Worm (Caenorhabditis elegans): ENCODE data around the gene F10E9.1.
A peak's percentile ranks its signal among the peaks of the same experiment; 100 is the strongest.

Gene F10E9.1

DNA sequence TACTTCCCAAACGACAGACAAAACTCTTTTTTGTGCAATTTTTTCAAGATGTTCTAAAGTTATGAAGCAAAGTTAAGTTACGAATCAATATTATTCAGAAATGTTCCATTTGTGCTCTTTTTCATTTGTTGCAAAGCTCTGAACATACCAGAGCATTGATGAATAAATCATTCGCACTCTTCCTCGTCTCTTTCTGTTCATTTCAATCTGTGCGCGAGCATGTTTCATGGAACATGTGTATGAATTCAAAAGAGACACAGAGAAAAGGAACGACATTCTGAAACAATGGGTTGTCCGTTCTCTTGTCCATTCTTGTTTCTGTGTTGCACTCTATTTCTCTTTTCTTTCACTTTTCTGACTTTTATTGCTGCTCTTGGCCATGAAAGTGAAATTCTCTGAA lies 42.6 kb upstream of the F10E9.1 start:
- TF ChIP-seq nfya-1 (tag; optimal IDR thresholded peaks at IDR 0.05) (no peak), eyg-1 (tag; optimal IDR thresholded peaks at IDR 0.05) (no peak), ceh-31 (tag; optimal IDR thresholded peaks at IDR 0.05) (peak; percentile 11)

DNA sequence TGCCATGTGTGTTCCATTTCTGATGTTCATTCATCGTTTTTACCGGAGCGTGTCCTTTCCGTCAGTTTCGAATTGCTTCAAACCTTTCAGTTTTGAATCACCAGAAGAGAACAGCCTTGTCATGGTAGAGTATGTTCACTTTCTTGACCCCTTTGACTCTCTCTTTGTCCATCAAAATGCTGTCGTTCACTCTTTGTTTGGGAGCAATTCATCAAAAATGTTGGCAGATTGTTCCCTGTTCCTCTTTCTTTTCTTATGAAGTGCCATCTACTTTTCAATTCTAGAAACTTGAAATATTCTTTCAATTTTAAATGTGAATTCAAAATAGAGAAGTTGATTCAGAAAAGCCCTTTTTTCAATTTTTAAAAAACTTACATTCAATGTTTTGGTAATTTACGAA lies 41.7 kb upstream of the F10E9.1 start:
- TF ChIP-seq eyg-1 (tag; optimal IDR thresholded peaks at IDR 0.05) (no peak), fkh-6 (tag; optimal IDR thresholded peaks at IDR 0.05) (no peak), pag-3 (tag; optimal IDR thresholded peaks at IDR 0.05; ENCODE audit: borderline replicate concordance) (no peak), pha-2 (tag; optimal IDR thresholded peaks at IDR 0.05) (no peak), pax-1 (tag; optimal IDR thresholded peaks at IDR 0.05) (no peak), ceh-45 (GFP tag; IDR thresholded peaks at IDR 0.05) (no peak), ceh-9 (tag; optimal IDR thresholded peaks at IDR 0.05) (no peak), lim-6 (tag; optimal IDR thresholded peaks at IDR 0.05) (no peak), ets-4 (tag; optimal IDR thresholded peaks at IDR 0.05) (no peak), T23F11.4 (GFP tag; optimal IDR thresholded peaks at IDR 0.05) (no peak), rnt-1 (tag; optimal IDR thresholded peaks at IDR 0.05) (no peak), zip-5 (tag; optimal IDR thresholded peaks at IDR 0.05) (no peak), mec-3 (tag; optimal IDR thresholded peaks at IDR 0.05; ENCODE audit: borderline replicate concordance) (no peak), hlh-6 (tag; optimal IDR thresholded peaks at IDR 0.05) (no peak), unc-3 (GFP tag; conservative IDR thresholded peaks at IDR 0.05) (no peak), unc-3 (tag; optimal IDR thresholded peaks at IDR 0.05) (no peak), elt-2 (tag; optimal IDR thresholded peaks at IDR 0.05) (no peak)

DNA sequence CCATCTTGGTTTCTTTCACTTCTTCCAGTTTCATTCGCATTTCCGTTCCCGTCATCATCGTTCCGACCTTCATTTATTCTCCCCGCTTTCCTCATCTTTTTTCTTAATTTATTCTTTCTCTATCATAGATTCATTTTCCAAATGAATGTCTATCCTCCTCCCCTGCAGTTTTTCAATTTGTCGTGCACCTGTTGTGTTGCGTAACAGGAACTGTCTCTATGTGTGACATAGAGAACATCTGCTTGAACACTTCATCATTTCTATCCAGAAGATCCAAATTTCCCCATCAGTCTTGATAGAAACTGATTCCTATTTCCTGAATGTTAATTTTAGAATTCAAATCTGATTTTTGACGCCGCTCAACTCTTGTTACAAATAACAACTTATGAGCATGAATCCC lies 39.4 kb upstream of the F10E9.1 start:
- TF ChIP-seq ceh-18 (tag; optimal IDR thresholded peaks at IDR 0.05) (no peak), ceh-24 (tag; optimal IDR thresholded peaks at IDR 0.05) (no peak), ceh-2 (tag; optimal IDR thresholded peaks at IDR 0.05) (no peak), odd-2 (tag; optimal IDR thresholded peaks at IDR 0.05) (no peak), ceh-31 (tag; optimal IDR thresholded peaks at IDR 0.05) (no peak), hlh-6 (tag; optimal IDR thresholded peaks at IDR 0.05) (no peak), ceh-19 (GFP tag; optimal IDR thresholded peaks at IDR 0.05) (no peak), sox-2 (GFP tag; IDR thresholded peaks at IDR 0.05) (no peak), pat-9 (tag; optimal IDR thresholded peaks at IDR 0.05) (no peak), ceh-34 (tag; optimal IDR thresholded peaks at IDR 0.05) (no peak), Y22D7AL.16 (tag; optimal IDR thresholded peaks at IDR 0.05) (no peak), T23F11.4 (GFP tag; optimal IDR thresholded peaks at IDR 0.05) (no peak), ceh-6 (GFP tag; optimal IDR thresholded peaks at IDR 0.05) (no peak), K02D7.2 (tag; optimal IDR thresholded peaks at IDR 0.05) (no peak), hlh-8 (tag; optimal IDR thresholded peaks at IDR 0.05) (no peak), sox-4 (tag; optimal IDR thresholded peaks at IDR 0.05) (no peak), hlh-13 (GFP tag; optimal IDR thresholded peaks at IDR 0.05) (no peak), pag-3 (tag; optimal IDR thresholded peaks at IDR 0.05; ENCODE audit: borderline replicate concordance) (no peak), nhr-11 (tag; optimal IDR thresholded peaks at IDR 0.05) (no peak), F13H6.1 (tag; optimal IDR thresholded peaks at IDR 0.05) (no peak)

DNA sequence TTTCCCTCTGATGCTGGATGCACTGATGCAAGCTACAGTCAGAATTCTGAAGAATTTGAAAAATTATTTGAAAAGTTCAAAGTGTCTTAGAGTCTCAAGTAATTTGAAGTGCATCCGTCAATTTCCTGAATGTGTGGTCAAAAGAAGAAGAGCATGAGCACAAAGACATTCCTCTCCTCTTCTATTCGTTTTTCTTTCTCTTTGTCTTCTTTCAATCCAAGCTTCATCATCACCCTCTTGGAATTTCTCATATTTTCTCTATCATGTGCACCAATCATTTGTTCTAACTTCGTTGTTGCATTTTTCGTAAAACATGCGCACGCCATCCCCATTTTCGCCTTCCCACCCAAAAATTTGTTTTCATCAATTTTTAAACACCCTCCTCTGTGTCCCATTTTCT lies 37.0 kb upstream of the F10E9.1 start:
- no peak for TF ChIP-seq Y22D7AL.16 (tag; optimal IDR thresholded peaks at IDR 0.05)
- no peak for TF ChIP-seq ama-1 (optimal IDR thresholded peaks at IDR 0.05)
- no peak for TF ChIP-seq ttx-3 (tag; optimal IDR thresholded peaks at IDR 0.05)
- TF ChIP-seq npax-4 (tag; optimal IDR thresholded peaks at IDR 0.05): no peak
- TF ChIP-seq K02D7.2 (tag; optimal IDR thresholded peaks at IDR 0.05): no peak
- TF ChIP-seq pag-3 (tag; optimal IDR thresholded peaks at IDR 0.05; ENCODE audit: borderline replicate concordance): no peak
- peak; percentile 61 for TF ChIP-seq unc-42 (tag; optimal IDR thresholded peaks at IDR 0.05)
